Fruit fly (Drosophila melanogaster): ENCODE data around the gene kmr.

kmr gene

dm6 chr3R:13715012-13715673, at the start of gene kmr (continued):
- peak; percentile 98 for TF ChIP-seq Jarid2 (GFP tag; optimal IDR thresholded peaks at IDR 0.05)
- peak; percentile 69 for TF ChIP-seq CG15479 (GFP tag; optimal IDR thresholded peaks at IDR 0.05)
- peak; percentile 24 for TF ChIP-seq CG18476 (GFP tag; optimal IDR thresholded peaks at IDR 0.05)
- TF ChIP-seq scrt (GFP tag; optimal IDR thresholded peaks at IDR 0.05) = peak; percentile 39
- no peak for TF ChIP-seq sc (optimal IDR thresholded peaks at IDR 0.05)
- no peak for TF ChIP-seq sc (GFP tag; optimal IDR thresholded peaks at IDR 0.05)
- TF ChIP-seq CG11723 (GFP tag; optimal IDR thresholded peaks at IDR 0.05) = no peak
- peak; percentile 21 for TF ChIP-seq trem (tag; optimal IDR thresholded peaks at IDR 0.05)
- no peak for TF ChIP-seq ro (GFP tag; IDR thresholded peaks at IDR 0.05)
- TF ChIP-seq usp (GFP tag; optimal IDR thresholded peaks at IDR 0.05) = no peak
- TF ChIP-seq CG12769 (tag; optimal IDR thresholded peaks at IDR 0.05) = peak; percentile 54
- TF ChIP-seq chn (GFP tag; optimal IDR thresholded peaks at IDR 0.05) = no peak
- no peak for TF ChIP-seq CG8765 (GFP tag; IDR thresholded peaks at IDR 0.05)
- no peak for TF ChIP-seq esg (GFP tag; conservative IDR thresholded peaks at IDR 0.05)
- no peak for TF ChIP-seq CG1647 (GFP tag; optimal IDR thresholded peaks at IDR 0.05)
- no peak for TF ChIP-seq Hr39 (optimal IDR thresholded peaks at IDR 0.05)
- TF ChIP-seq CG18619 (GFP tag; optimal IDR thresholded peaks at IDR 0.05) = no peak
- peak in 1 of 2 experiments; percentile 85 for TF ChIP-seq Pdp1 (GFP tag; optimal IDR thresholded peaks at IDR 0.05)
- no peak for TF ChIP-seq ash1 (GFP tag; optimal IDR thresholded peaks at IDR 0.05)
- no peak for TF ChIP-seq zen2 (GFP tag; IDR thresholded peaks at IDR 0.05; ENCODE audit: partially characterized antibody)
- TF ChIP-seq Dek (tag; optimal IDR thresholded peaks at IDR 0.05) = peak; percentile 5
- peak; percentile 39 for TF ChIP-seq CG1603 (tag; optimal IDR thresholded peaks at IDR 0.05)
- peak; percentile 81 for TF ChIP-seq gro (GFP tag; optimal IDR thresholded peaks at IDR 0.05)
- peak; percentile 30 for TF ChIP-seq CG6254 (GFP tag; optimal IDR thresholded peaks at IDR 0.05)
- TF ChIP-seq Ptx1 (GFP tag; IDR thresholded peaks at IDR 0.05) = no peak
- peak; percentile 53 for TF ChIP-seq nerfin-1 (tag; optimal IDR thresholded peaks at IDR 0.05)
- peak; percentile 21 for TF ChIP-seq Vsx1 (GFP tag; optimal IDR thresholded peaks at IDR 0.05)
- no peak for TF ChIP-seq CoRest (tag; optimal IDR thresholded peaks at IDR 0.05)
- TF ChIP-seq ara (GFP tag; IDR thresholded peaks at IDR 0.05) = no peak
- TF ChIP-seq CG17802 (tag; optimal IDR thresholded peaks at IDR 0.05) = no peak
- TF ChIP-seq CG13287 (GFP tag; IDR thresholded peaks at IDR 0.05; ENCODE audit: partially characterized antibody) = peak; percentile 65; the same call in 1 of the 2 replicates
- TF ChIP-seq CG10147 (GFP tag; optimal IDR thresholded peaks at IDR 0.05) = no peak
- TF ChIP-seq fd102C (GFP tag; optimal IDR thresholded peaks at IDR 0.05) = no peak
- no peak for TF ChIP-seq Optix (GFP tag; IDR thresholded peaks at IDR 0.05)
- no peak for TF ChIP-seq dimm (GFP tag; IDR thresholded peaks at IDR 0.05)
- TF ChIP-seq CG6689 (GFP tag; IDR thresholded peaks at IDR 0.05) = no peak
- TF ChIP-seq pho (GFP tag; optimal IDR thresholded peaks at IDR 0.05) = no peak
- TF ChIP-seq B-H2 (GFP tag; optimal IDR thresholded peaks at IDR 0.05) = peak; percentile 67
- TF ChIP-seq Ssrp (tag; optimal IDR thresholded peaks at IDR 0.05) = no peak
- TF ChIP-seq so (GFP tag; IDR thresholded peaks at IDR 0.05) = peak; percentile 88; the same call in 1 of the 3 replicates
- TF ChIP-seq CG6791 (GFP tag; IDR thresholded peaks at IDR 0.05; ENCODE audit: partially characterized antibody) = no peak
- TF ChIP-seq CG10431 (GFP tag; optimal IDR thresholded peaks at IDR 0.05) = peak; percentile 29
- TF ChIP-seq yki (optimal IDR thresholded peaks at IDR 0.05) = no peak
- no peak for TF ChIP-seq CG8944 (GFP tag; optimal IDR thresholded peaks at IDR 0.05)
- TF ChIP-seq Hand (GFP tag; optimal IDR thresholded peaks at IDR 0.05) = peak; percentile 58
- peak; percentile 76 for TF ChIP-seq sim (GFP tag; IDR thresholded peaks at IDR 0.05)
- TF ChIP-seq PHDP (tag; optimal IDR thresholded peaks at IDR 0.05) = peak; percentile 41
- TF ChIP-seq CG18262 (tag; optimal IDR thresholded peaks at IDR 0.05) = no peak
- TF ChIP-seq NK7.1 (GFP tag; optimal IDR thresholded peaks at IDR 0.05) = peak; percentile 58
- no peak for TF ChIP-seq Dfd (GFP tag; optimal IDR thresholded peaks at IDR 0.05)
